Fruit fly (Drosophila melanogaster) whole organism, prepupa: Measurements from ENCODE around the gene Grp170.

ENCODE experiments used
- Blimp-1 ChIP-seq: fragments of 200-800 bp; sonication (Bioruptor generic); optimal IDR thresholded peaks from 3 replicates; lab custom pipeline; 2017; ENCODE audit warnings: missing biosample characterization, missing genetic modification characterization, mild to moderate bottlenecking, moderate library complexity, missing genetic modification reagents
- CG10669 ChIP-seq: fragments of 200-800 bp; sonication (Bioruptor generic); optimal IDR thresholded peaks from 3 replicates; lab custom pipeline; 2018; ENCODE audit warnings: missing biosample characterization, mild to moderate bottlenecking, missing genetic modification characterization, moderate library complexity
- CG11294 ChIP-seq: fragments of 200-800 bp; sonication (Bioruptor generic); IDR thresholded peaks from 2 replicates; pipeline ENCODE4 v1.3.6; 2022; ENCODE audit warnings: missing biosample characterization, missing genetic modification characterization
- CG11762 ChIP-seq: fragments of 200-800 bp; sonication (Bioruptor generic); optimal IDR thresholded peaks from 3 replicates; lab custom pipeline; 2016; ENCODE audit warnings: missing biosample characterization, missing genetic modification characterization; ENCODE audit not compliant: insufficient read depth
- CG11902 ChIP-seq: fragments of 200-800 bp; sonication (Bioruptor generic); optimal IDR thresholded peaks from 3 replicates; lab custom pipeline; 2016; ENCODE audit warnings: missing biosample characterization, missing genetic modification characterization
- CG15336 ChIP-seq: fragments of 200-800 bp; sonication (Bioruptor generic); IDR thresholded peaks from 2 replicates; pipeline ENCODE4 v1.3.6; 2022; ENCODE audit warnings: missing biosample characterization, missing genetic modification characterization
- CG1621 ChIP-seq: fragments of 200-800 bp; sonication (Bioruptor generic); optimal IDR thresholded peaks from 3 replicates; lab custom pipeline; 2018; ENCODE audit warnings: missing biosample characterization, mild to moderate bottlenecking, missing genetic modification characterization
- CG16779 ChIP-seq: fragments of 200-800 bp; sonication (Bioruptor generic); optimal IDR thresholded peaks from 3 replicates; lab custom pipeline; 2017; ENCODE audit warnings: missing biosample characterization, mild to moderate bottlenecking, missing genetic modification characterization
- CG3032 ChIP-seq: fragments of 200-800 bp; optimal IDR thresholded peaks from 2 replicates; lab custom pipeline; 2019; ENCODE audit warnings: missing biosample characterization, mild to moderate bottlenecking, missing genetic modification characterization, moderate library complexity
- CG31627 ChIP-seq: fragments of 200-800 bp; sonication (Bioruptor generic); optimal IDR thresholded peaks from 3 replicates; lab custom pipeline; 2016; ENCODE audit warnings: missing biosample characterization, missing genetic modification characterization
- CG32006 ChIP-seq: fragments of 200-800 bp; sonication (Bioruptor generic); optimal IDR thresholded peaks from 3 replicates; lab custom pipeline; 2017; ENCODE audit warnings: missing biosample characterization, mild to moderate bottlenecking, missing genetic modification characterization
- CG34406 ChIP-seq: fragments of 200-800 bp; sonication (Bioruptor generic); optimal IDR thresholded peaks from 3 replicates; lab custom pipeline; 2016; ENCODE audit warnings: missing biosample characterization, missing genetic modification characterization
- CG3919 ChIP-seq: fragments of 200-800 bp; sonication (Bioruptor generic); optimal IDR thresholded peaks from 3 replicates; lab custom pipeline; 2016; ENCODE audit warnings: missing biosample characterization, missing genetic modification characterization
- CG4318 ChIP-seq: fragments of 200-800 bp; sonication (Bioruptor generic); optimal IDR thresholded peaks from 3 replicates; lab custom pipeline; 2017; ENCODE audit warnings: missing biosample characterization, mild to moderate bottlenecking, missing genetic modification characterization
- CG6276 ChIP-seq: fragments of 200-800 bp; sonication (Bioruptor generic); optimal IDR thresholded peaks from 2 replicates; lab custom pipeline; 2017; ENCODE audit warnings: missing biosample characterization, mild to moderate bottlenecking, missing genetic modification characterization
- CG6808 ChIP-seq: fragments of 200-800 bp; sonication (Bioruptor generic); optimal IDR thresholded peaks from 3 replicates; lab custom pipeline; 2017; ENCODE audit warnings: missing biosample characterization, missing genetic modification characterization, mild to moderate bottlenecking, moderate library complexity, missing genetic modification reagents
- CG6854 ChIP-seq: fragments of 200-800 bp; sonication (Bioruptor generic); optimal IDR thresholded peaks from 2 replicates; lab custom pipeline; 2017; ENCODE audit warnings: missing biosample characterization, mild to moderate bottlenecking, missing genetic modification characterization
- CG7368 ChIP-seq: fragments of 200-800 bp; sonication (Bioruptor generic); optimal IDR thresholded peaks from 3 replicates; lab custom pipeline; 2016; ENCODE audit warnings: missing biosample characterization, missing genetic modification characterization
- CG8119 ChIP-seq: fragments of 200-800 bp; sonication (Bioruptor generic); IDR thresholded peaks from 3 replicates; pipeline ENCODE4 v1.3.6; 2022; ENCODE audit warnings: missing biosample characterization, missing genetic modification characterization
- CG8319 ChIP-seq: fragments of 200-800 bp; sonication (Bioruptor generic); optimal IDR thresholded peaks from 3 replicates; lab custom pipeline; 2016; ENCODE audit warnings: missing biosample characterization, missing genetic modification characterization
- CG8632 ChIP-seq: fragments of 200-800 bp; sonication (Bioruptor generic); optimal IDR thresholded peaks from 3 replicates; lab custom pipeline; 2016; ENCODE audit warnings: missing biosample characterization, missing genetic modification characterization
- CG9139 ChIP-seq: fragments of 200-800 bp; sonication (Bioruptor generic); optimal IDR thresholded peaks from 3 replicates; lab custom pipeline; 2017; ENCODE audit warnings: missing biosample characterization, mild to moderate bottlenecking, missing genetic modification characterization
- Eip75B ChIP-seq: fragments of 200-800 bp; sonication (Bioruptor generic); optimal IDR thresholded peaks from 3 replicates; lab custom pipeline; 2016; ENCODE audit warnings: missing biosample characterization, missing genetic modification characterization
- Eip78C ChIP-seq: fragments of 200-800 bp; sonication (Bioruptor generic); peaks from one replicate; lab custom pipeline; 2016; ENCODE audit warnings: missing biosample characterization, missing genetic modification characterization
- Eip93F ChIP-seq: fragments of 200-800 bp; sonication (Bioruptor generic); optimal IDR thresholded peaks from 2 replicates; lab custom pipeline; 2016; ENCODE audit warnings: missing biosample characterization, mild to moderate bottlenecking, missing genetic modification characterization
- Ets96B ChIP-seq: fragments of 200-800 bp; optimal IDR thresholded peaks from 2 replicates; lab custom pipeline; 2019; ENCODE audit warnings: missing biosample characterization, mild to moderate bottlenecking, missing genetic modification characterization, moderate library complexity
- Gug ChIP-seq: fragments of 200-800 bp; sonication (Bioruptor generic); IDR thresholded peaks from 2 replicates; pipeline ENCODE4 v1.3.6; 2022; ENCODE audit warnings: missing biosample characterization, missing genetic modification characterization
- Hr38 ChIP-seq: sonication (Bioruptor generic); optimal IDR thresholded peaks from 2 replicates; lab custom pipeline; 2016; ENCODE audit warnings: missing biosample characterization, missing genetic modification characterization
- Hr39 ChIP-seq: fragments of 200-800 bp; sonication (Bioruptor generic); optimal IDR thresholded peaks from 2 replicates; lab custom pipeline; 2016; ENCODE audit warnings: missing biosample characterization, missing genetic modification characterization
- Hr4 ChIP-seq: fragments of 200-800 bp; sonication (Bioruptor generic); optimal IDR thresholded peaks from 3 replicates; lab custom pipeline; 2016; ENCODE audit warnings: missing biosample characterization, missing genetic modification characterization
- Lpt ChIP-seq: fragments of 200-800 bp; sonication (Bioruptor generic); optimal IDR thresholded peaks from 3 replicates; lab custom pipeline; 2016; ENCODE audit warnings: missing biosample characterization, missing genetic modification characterization
- Met ChIP-seq: fragments of 200-800 bp; sonication (Bioruptor generic); optimal IDR thresholded peaks from 3 replicates; lab custom pipeline; 2016; ENCODE audit warnings: missing biosample characterization, missing genetic modification characterization
- Smox ChIP-seq: fragments of 200-800 bp; sonication (Bioruptor generic); optimal IDR thresholded peaks from 3 replicates; lab custom pipeline; 2016; ENCODE audit warnings: missing biosample characterization, missing genetic modification characterization
- Sox102F ChIP-seq: fragments of 200-800 bp; sonication (Bioruptor generic); optimal IDR thresholded peaks from 2 replicates; lab custom pipeline; 2016; ENCODE audit warnings: missing biosample characterization, mild to moderate bottlenecking, missing genetic modification characterization
- Sox14 ChIP-seq: fragments of 200-800 bp; sonication (Bioruptor generic); optimal IDR thresholded peaks from 3 replicates; lab custom pipeline; 2016; ENCODE audit warnings: missing biosample characterization, missing genetic modification characterization
- Sox15 ChIP-seq: fragments of 200-800 bp; sonication (Bioruptor generic); optimal IDR thresholded peaks from 3 replicates; lab custom pipeline; 2016; ENCODE audit warnings: missing biosample characterization, missing genetic modification characterization
- acj6 ChIP-seq: fragments of 200-800 bp; sonication (Bioruptor generic); optimal IDR thresholded peaks from 3 replicates; lab custom pipeline; 2016; ENCODE audit warnings: missing biosample characterization, missing genetic modification characterization
- cyc ChIP-seq: fragments of 200-800 bp; sonication (Bioruptor generic); optimal IDR thresholded peaks from 3 replicates; lab custom pipeline; 2016; ENCODE audit warnings: missing biosample characterization, missing genetic modification characterization
- dsx ChIP-seq: fragments of 200-800 bp; optimal IDR thresholded peaks from 3 replicates; lab custom pipeline; 2019; ENCODE audit warnings: missing biosample characterization, mild to moderate bottlenecking, missing genetic modification characterization, moderate library complexity; ENCODE audit not compliant: poor library complexity, severe bottlenecking
- eg ChIP-seq: fragments of 200-800 bp; sonication (Bioruptor generic); IDR thresholded peaks from 3 replicates; pipeline ENCODE4 v1.3.6; 2022; ENCODE audit warnings: missing biosample characterization, missing genetic modification characterization
- esn ChIP-seq: fragments of 200-800 bp; sonication (Bioruptor generic); optimal IDR thresholded peaks from 2 replicates; lab custom pipeline; 2016; ENCODE audit warnings: missing biosample characterization, mild to moderate bottlenecking, missing genetic modification characterization, moderate library complexity
- fd59A ChIP-seq: fragments of 200-800 bp; sonication (Bioruptor generic); optimal IDR thresholded peaks from 2 replicates; lab custom pipeline; 2017; ENCODE audit warnings: missing biosample characterization, mild to moderate bottlenecking, missing genetic modification characterization, missing genetic modification reagents
- fd85E ChIP-seq: fragments of 200-800 bp; sonication (Bioruptor generic); optimal IDR thresholded peaks from 3 replicates; lab custom pipeline; 2016; ENCODE audit warnings: missing biosample characterization, missing genetic modification characterization
- fkh ChIP-seq: fragments of 200-800 bp; sonication (Bioruptor generic); optimal IDR thresholded peaks from 3 replicates; lab custom pipeline; 2017; ENCODE audit warnings: missing biosample characterization, mild to moderate bottlenecking, missing genetic modification characterization, moderate library complexity
- lz ChIP-seq: fragments of 200-800 bp; sonication (Bioruptor generic); optimal IDR thresholded peaks from 3 replicates; lab custom pipeline; 2016; ENCODE audit warnings: missing biosample characterization, missing genetic modification characterization
- pdm3 ChIP-seq: fragments of 200-800 bp; sonication (Bioruptor generic); optimal IDR thresholded peaks from 3 replicates; lab custom pipeline; 2016; ENCODE audit warnings: missing biosample characterization, missing genetic modification characterization
- salr ChIP-seq, 2 experiments: fragments of 200-800 bp; sonication (Bioruptor generic); optimal IDR thresholded peaks; 3 replicates each; lab custom pipeline; 2016 to 2018; ENCODE audit warnings: missing biosample characterization in 2 of 2, missing genetic modification characterization in 2 of 2, mild to moderate bottlenecking in 1 of 2
- spab ChIP-seq: fragments of 200-800 bp; sonication (Bioruptor generic); optimal IDR thresholded peaks from 2 replicates; lab custom pipeline; 2017; ENCODE audit warnings: missing biosample characterization, mild to moderate bottlenecking, missing genetic modification characterization, missing genetic modification reagents
- ss ChIP-seq, 2 experiments: fragments of 200-800 bp; sonication (Bioruptor generic); optimal IDR thresholded peaks; 2 replicates in 1 of 2; 3 replicates in 1 of 2; lab custom pipeline; 2017 to 2018; ENCODE audit warnings: mild to moderate bottlenecking in 2 of 2, missing biosample characterization in 2 of 2, missing genetic modification characterization in 2 of 2, moderate library complexity in 1 of 2
- svp ChIP-seq: fragments of 200-800 bp; sonication (Bioruptor generic); peaks from one replicate; lab custom pipeline; 2016; ENCODE audit warnings: missing biosample characterization, missing genetic modification characterization
- vri ChIP-seq: fragments of 200-800 bp; sonication (Bioruptor generic); optimal IDR thresholded peaks from 3 replicates; lab custom pipeline; 2016; ENCODE audit warnings: missing biosample characterization, mild to moderate bottlenecking, missing genetic modification characterization

Grp170 gene

DNA sequence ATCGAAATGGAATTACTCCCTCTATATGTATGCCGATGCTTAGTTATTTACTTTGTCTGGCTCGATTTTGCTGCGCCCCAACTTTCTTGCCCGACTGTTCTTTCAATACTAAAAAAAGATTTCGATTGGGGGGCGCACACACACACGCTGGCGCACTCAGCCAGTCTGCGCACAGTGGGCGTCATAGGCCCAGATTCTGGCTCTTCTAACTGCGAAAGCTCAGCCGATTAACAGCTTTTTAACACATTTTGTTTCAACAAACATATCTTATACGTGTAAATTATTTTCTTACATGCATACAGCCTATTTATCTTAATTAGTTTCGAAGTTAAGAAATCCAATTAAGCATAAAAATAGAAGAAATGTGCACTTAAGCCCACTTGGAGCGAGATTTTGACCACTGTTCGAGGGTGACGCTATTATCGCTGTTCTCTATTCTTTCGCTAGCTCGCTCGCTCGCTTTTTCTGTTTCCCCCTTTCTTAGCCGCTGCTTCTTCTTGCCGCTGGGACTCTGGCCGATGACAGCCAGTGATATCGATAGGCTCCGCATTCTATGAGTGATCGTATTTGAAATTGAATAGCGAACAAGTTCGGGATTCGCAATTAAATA, 52.6 kb downstream of the Grp170 start, which contains the start of gene Vinc:
Gene Vinc (minus strand): TSS at position 387 of the 610 bp plus-strand sequence.
- TF ChIP-seq Sox15 (GFP tag; lab: Kevin White, UChicago) (peak; percentile 67), CG11294 (GFP tag; lab: Robert Waterston, UW) (peak; percentile 66; the same call in 1 of the 2 replicates), Sox14 (GFP tag; lab: Kevin White, UChicago) (peak; percentile 82), fkh (peak; percentile 95), CG31627 (peak; percentile 74), CG6854 (peak; percentile 80), Met (GFP tag; lab: Kevin White, UChicago) (peak; percentile 92), CG15336 (GFP tag; lab: Robert Waterston, UW) (peak; percentile 77), Blimp-1 (GFP tag; lab: Kevin White, UChicago) (peak; percentile 71), Hr38 (GFP tag; lab: Kevin White, UChicago) (no peak), salr (GFP tag; optimal IDR thresholded peaks at IDR 0.05; lab: Kevin White, UChicago) (peak in 1 of 2 experiments; percentile 37), CG8319 (GFP tag; lab: Kevin White, UChicago) (peak; percentile 85), eg (GFP tag; lab: Robert Waterston, UW) (peak; percentile 86), pdm3 (GFP tag; lab: Kevin White, UChicago) (no peak), CG16779 (tag; lab: Kevin White, UChicago) (peak; percentile 91), CG32006 (GFP tag; lab: Kevin White, UChicago) (peak; percentile 78), Eip75B (GFP tag; lab: Kevin White, UChicago) (peak; percentile 94), ss (GFP tag; optimal IDR thresholded peaks at IDR 0.05; lab: Kevin White, UChicago) (peak; percentile 89 to 93), CG8119 (GFP tag; lab: Robert Waterston, UW) (peak; percentile 84), Lpt (peak; percentile 70), CG7368 (GFP tag; lab: Kevin White, UChicago) (peak; percentile 93), Hr4 (no peak), CG6276 (GFP tag; lab: Kevin White, UChicago) (peak; percentile 91), Gug (GFP tag; lab: Robert Waterston, UW) (peak; percentile 82), Eip78C (peak; percentile 97), Sox102F (no peak), CG11762 (GFP tag; lab: Kevin White, UChicago) (peak; percentile 91), CG34406 (GFP tag; lab: Kevin White, UChicago) (peak; percentile 73), Eip93F (peak; percentile 85), CG4318 (GFP tag; lab: Kevin White, UChicago) (no peak), CG11902 (peak; percentile 79), lz (GFP tag; lab: Kevin White, UChicago) (peak; percentile 77), acj6 (GFP tag; lab: Kevin White, UChicago) (no peak), Hr39 (peak; percentile 79), fd85E (GFP tag; lab: Kevin White, UChicago) (no peak), CG1621 (tag; lab: Kevin White, UChicago) (peak; percentile 73), CG3032 (tag; lab: Kevin White, UChicago) (peak; percentile 92), CG9139 (peak; percentile 75), CG8632 (GFP tag; lab: Kevin White, UChicago) (peak; percentile 84), Ets96B (tag; lab: Kevin White, UChicago) (peak; percentile 90), fd59A (GFP tag; lab: Kevin White, UChicago) (peak; percentile 69), Smox (GFP tag; lab: Kevin White, UChicago) (no peak), svp (GFP tag; lab: Kevin White, UChicago) (peak; percentile 96), CG3919 (GFP tag; lab: Kevin White, UChicago) (peak; percentile 90), dsx (GFP tag; lab: Kevin White, UChicago) (peak; percentile 89), spab (GFP tag; lab: Kevin White, UChicago) (peak; percentile 87), CG6808 (GFP tag; lab: Kevin White, UChicago) (peak; percentile 93), vri (peak; percentile 56), CG10669 (GFP tag; lab: Kevin White, UChicago) (peak; percentile 93), esn (GFP tag; lab: Kevin White, UChicago) (peak; percentile 84), cyc (GFP tag; lab: Kevin White, UChicago) (peak; percentile 88)
